Worm (Caenorhabditis elegans): ENCODE results near the gene gcy-36.

gcy-36 gene

DNA sequence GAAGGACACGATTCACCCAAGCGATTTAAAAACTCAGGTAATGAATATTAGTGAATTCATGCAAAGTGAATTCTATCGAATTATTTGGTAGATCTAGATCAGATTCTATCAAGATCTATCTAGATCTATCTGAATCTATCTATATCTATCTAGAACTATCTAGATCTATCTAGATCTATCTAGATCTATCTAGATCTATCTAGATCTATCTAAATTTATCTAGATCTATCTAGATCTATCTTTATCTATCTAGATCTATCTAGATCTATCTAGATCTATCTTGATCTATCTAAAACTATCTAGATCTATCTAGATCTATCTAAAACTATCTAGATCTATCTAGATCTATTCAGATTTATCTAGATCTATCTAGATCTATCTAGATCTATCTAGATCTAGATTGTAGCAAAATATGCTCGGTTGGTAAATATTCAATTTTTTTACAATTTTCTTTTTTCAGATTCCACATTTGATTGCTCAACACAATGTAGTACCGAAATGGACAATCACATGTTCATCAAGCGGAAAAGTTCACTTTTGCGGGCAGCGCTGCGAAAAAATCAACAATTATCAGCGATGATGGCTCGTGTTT lies 8.8 kb upstream of the gcy-36 start:
- peak; percentile 6 for TF ChIP-seq nhr-48 (tag; optimal IDR thresholded peaks at IDR 0.05)
- no peak for TF ChIP-seq jun-1 (tag; optimal IDR thresholded peaks at IDR 0.05)

DNA sequence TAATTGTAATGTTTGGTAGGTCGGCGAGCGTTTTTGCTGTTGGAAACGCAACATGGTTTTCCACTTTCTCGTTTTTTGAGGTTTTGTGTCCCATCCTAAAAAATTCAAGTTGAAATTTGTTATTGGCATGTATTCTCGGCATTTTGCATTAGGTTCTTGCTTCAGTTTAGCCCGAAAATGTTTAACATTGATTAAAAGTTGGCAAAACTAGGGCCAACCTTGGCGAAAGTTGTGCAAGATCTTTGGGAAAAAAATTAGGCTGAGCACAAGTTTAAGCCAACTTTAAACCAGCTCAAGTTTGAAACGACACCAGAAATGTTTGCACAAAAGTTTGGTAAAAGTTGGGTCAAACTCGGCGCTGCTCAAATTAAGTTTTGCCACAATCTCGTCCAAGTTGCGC lies 1.5 kb upstream of the gcy-36 start, which contains the start of gene exc-1:
TSS of gene exc-1 (minus strand) at position 101 of the 400 bp plus-strand sequence.
- no peak for TF ChIP-seq lin-15B (tag; optimal IDR thresholded peaks at IDR 0.05)
- TF ChIP-seq ctbp-1 (GFP tag; IDR thresholded peaks at IDR 0.05) = no peak
- TF ChIP-seq unc-39 (tag; optimal IDR thresholded peaks at IDR 0.05) = no peak
- no peak for TF ChIP-seq php-3 (GFP tag; IDR thresholded peaks at IDR 0.05)
- no peak for TF ChIP-seq zip-11 (GFP tag; IDR thresholded peaks at IDR 0.05)
- TF ChIP-seq hif-1 (tag; optimal IDR thresholded peaks at IDR 0.05) = no peak
- no peak for TF ChIP-seq ceh-44 (GFP tag; IDR thresholded peaks at IDR 0.05)
- no peak for TF ChIP-seq lin-38 (GFP tag; IDR thresholded peaks at IDR 0.05)
- no peak for TF ChIP-seq mxl-3 (GFP tag; optimal IDR thresholded peaks at IDR 0.05)
- TF ChIP-seq dmd-8 (GFP tag; IDR thresholded peaks at IDR 0.05) = no peak
- TF ChIP-seq aly-2 (tag; optimal IDR thresholded peaks at IDR 0.05) = no peak
- TF ChIP-seq saeg-2 (GFP tag; IDR thresholded peaks at IDR 0.05) = no peak
- no peak for TF ChIP-seq egl-43 (GFP tag; IDR thresholded peaks at IDR 0.05)
- TF ChIP-seq zag-1 (tag; optimal IDR thresholded peaks at IDR 0.05) = no peak

ce11 chrX:15485262-15485661 lies 6.4 kb downstream of the gcy-36 start:
- TF ChIP-seq unc-62 (GFP tag; optimal IDR thresholded peaks at IDR 0.05 in 1 of 2) = peak in 1 of 2 experiments; percentile 4
- TF ChIP-seq unc-62 (tag; optimal IDR thresholded peaks at IDR 0.05) = no peak
- no peak for TF ChIP-seq tra-1 (GFP tag; IDR thresholded peaks at IDR 0.05)

DNA sequence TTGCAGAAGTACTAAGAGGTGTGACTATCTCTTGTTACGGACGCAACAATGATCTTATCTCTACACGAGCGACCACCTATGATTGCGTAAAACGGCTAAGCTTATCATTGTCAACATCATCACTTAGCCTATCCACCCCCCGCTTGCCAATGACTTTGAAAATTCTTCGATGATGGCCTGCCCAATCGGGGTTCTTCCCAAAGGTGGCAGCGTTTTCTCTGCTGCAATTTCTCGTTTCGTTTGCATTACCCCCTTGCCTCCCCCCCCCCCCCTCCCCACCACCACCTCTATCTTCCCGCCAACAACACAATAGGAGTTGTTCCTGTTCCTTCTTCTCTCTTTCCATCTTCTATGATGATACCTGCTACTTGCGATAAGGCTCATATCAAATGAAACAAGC lies 8.3 kb downstream of the gcy-36 start:
- TF ChIP-seq mxl-3 (GFP tag; optimal IDR thresholded peaks at IDR 0.05) (peak; percentile 69), set-16 (GFP tag; IDR thresholded peaks at IDR 0.05) (peak; percentile 45; the same call in 1 of the 2 replicates), hlh-11 (tag; optimal IDR thresholded peaks at IDR 0.05) (peak; percentile 5), hmg-1.1 (GFP tag; IDR thresholded peaks at IDR 0.05) (no peak)

ce11 chrX:15487806-15488205 lies 9.0 kb downstream of the gcy-36 start, which contains the start of gene H13N06.2:
Gene H13N06.2, plus strand, starts transcription at chrX:15488106.
- TF ChIP-seq hlh-30 (tag; optimal IDR thresholded peaks at IDR 0.05; ENCODE audit: insufficient read depth) (no peak), hlh-11 (tag; optimal IDR thresholded peaks at IDR 0.05) (no peak), mdl-1 (tag; optimal IDR thresholded peaks at IDR 0.05) (no peak), madf-5 (GFP tag; IDR thresholded peaks at IDR 0.05) (no peak), zip-11 (GFP tag; IDR thresholded peaks at IDR 0.05) (no peak), spr-3 (GFP tag; optimal IDR thresholded peaks at IDR 0.05) (no peak), ceh-82 (tag; optimal IDR thresholded peaks at IDR 0.05) (no peak), set-16 (GFP tag; IDR thresholded peaks at IDR 0.05) (no peak)

DNA sequence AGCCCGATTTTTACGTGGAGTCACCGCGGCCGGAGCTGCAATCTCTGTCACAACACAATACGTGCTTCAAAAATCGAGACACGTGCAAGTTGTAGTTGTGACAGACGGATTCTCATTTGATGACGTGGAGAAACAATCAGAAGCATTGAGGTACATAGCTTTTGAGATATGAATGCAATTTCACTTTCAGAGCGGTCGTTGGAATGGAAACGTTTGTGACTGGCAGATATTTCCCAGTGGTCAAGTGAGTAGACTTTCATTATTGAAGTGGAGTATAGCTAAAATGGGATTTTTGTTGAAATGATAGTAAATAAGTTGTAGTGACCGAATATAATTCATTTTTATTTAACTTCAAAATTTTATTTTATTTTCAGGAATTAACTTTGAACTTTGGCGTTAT lies 12.3 kb downstream of the gcy-36 start:
- no peak for TF ChIP-seq madf-5 (GFP tag; IDR thresholded peaks at IDR 0.05)
- peak; percentile 21 for TF ChIP-seq aha-1 (tag)
- TF ChIP-seq lsy-2 (tag; optimal IDR thresholded peaks at IDR 0.05) = no peak
- no peak for TF ChIP-seq fos-1 (tag; optimal IDR thresholded peaks at IDR 0.05)
- no peak for TF ChIP-seq snpc-4 (tag; optimal IDR thresholded peaks at IDR 0.05)
- TF ChIP-seq Y75B8A.6 (GFP tag; IDR thresholded peaks at IDR 0.05) = no peak
- TF ChIP-seq ceh-20 (GFP tag; IDR thresholded peaks at IDR 0.05) = no peak
- TF ChIP-seq lin-38 (GFP tag; IDR thresholded peaks at IDR 0.05) = no peak
- TF ChIP-seq lin-13 (GFP tag; optimal IDR thresholded peaks at IDR 0.05) = no peak
- TF ChIP-seq unc-62 (GFP tag; optimal IDR thresholded peaks at IDR 0.05 in 1 of 2) = peak in 1 of 2 experiments; percentile 93
- no peak for TF ChIP-seq unc-62 (tag; optimal IDR thresholded peaks at IDR 0.05)
- TF ChIP-seq nhr-41 (GFP tag; IDR thresholded peaks at IDR 0.05) = no peak
- no peak for TF ChIP-seq zag-1 (tag; optimal IDR thresholded peaks at IDR 0.05)
